Worm (Caenorhabditis elegans) whole organism, L1 larva: Measurements from ENCODE around the gene ZC250.2.

Experiments
- C04F5.9 ChIP-seq: sonication (generic microtip); optimal IDR thresholded peaks from 2 replicates; lab custom pipeline; 2016; ENCODE audit warnings: missing genetic modification characterization, missing compliant biosample characterization
- C16A3.4 ChIP-seq: fragments of 150-350 bp; optimal IDR thresholded peaks from 2 replicates; lab custom pipeline; 2014; ENCODE audit warnings: missing biosample characterization, missing genetic modification characterization
- F16B12.6 ChIP-seq: fragments of 150-350 bp; optimal IDR thresholded peaks from 2 replicates; lab custom pipeline; 2014; ENCODE audit warnings: missing biosample characterization, missing genetic modification characterization
- alr-1 ChIP-seq: fragments of 200-800 bp; sonication (Bioruptor generic); optimal IDR thresholded peaks from 2 replicates; lab custom pipeline; 2018; ENCODE audit warnings: borderline replicate concordance, mild to moderate bottlenecking, missing genetic modification characterization, missing compliant biosample characterization
- aly-2 ChIP-seq: fragments of 150-350 bp; optimal IDR thresholded peaks from 2 replicates; lab custom pipeline; 2014; ENCODE audit warnings: missing biosample characterization, missing genetic modification characterization
- ama-1 ChIP-seq: fragments of 150-350 bp; optimal IDR thresholded peaks from 2 replicates; lab custom pipeline; 2014
- blmp-1 ChIP-seq: fragments of 150-350 bp; optimal IDR thresholded peaks from 2 replicates; lab custom pipeline; 2014; ENCODE audit warnings: missing biosample characterization, missing genetic modification characterization
- ceh-63 ChIP-seq: fragments of 200-800 bp; sonication (Bioruptor generic); optimal IDR thresholded peaks from 2 replicates; lab custom pipeline; 2018; ENCODE audit warnings: mild to moderate bottlenecking, missing genetic modification characterization, missing compliant biosample characterization
- ceh-8 ChIP-seq: fragments of 200-800 bp; sonication (Bioruptor generic); optimal IDR thresholded peaks from 2 replicates; lab custom pipeline; 2018; ENCODE audit warnings: mild to moderate bottlenecking, missing genetic modification characterization, moderate library complexity, missing compliant biosample characterization
- ceh-82 ChIP-seq, 3 experiments: fragments of 150-350 bp in 1 of 3; sonication (generic microtip) in 2 of 3; optimal IDR thresholded peaks; 2 replicates each; lab custom pipeline; 2014 to 2017; ENCODE audit warnings: missing biosample characterization in 3 of 3, missing genetic modification characterization in 3 of 3
- ceh-88 ChIP-seq: fragments of 200-800 bp; sonication (Bioruptor generic); IDR thresholded peaks from 2 replicates; pipeline ENCODE4 v1.3.6; 2022; ENCODE audit warnings: missing genetic modification characterization, missing compliant biosample characterization
- ceh-90 ChIP-seq: sonication (generic microtip); optimal IDR thresholded peaks from 2 replicates; lab custom pipeline; 2016; ENCODE audit warnings: missing genetic modification characterization, missing compliant biosample characterization
- ces-1 ChIP-seq: fragments of 150-350 bp; optimal IDR thresholded peaks from 2 replicates; lab custom pipeline; 2014; ENCODE audit warnings: missing biosample characterization, missing genetic modification reagents, missing genetic modification characterization
- dpl-1 ChIP-seq, 3 experiments: fragments of 150-350 bp in 2 of 3; sonication (generic microtip) in 1 of 3; optimal IDR thresholded peaks; 2 replicates each; lab custom pipeline; 2014 to 2017; ENCODE audit warnings: missing biosample characterization in 3 of 3, missing genetic modification characterization in 3 of 3, missing genetic modification reagents in 3 of 3
- ets-5 ChIP-seq: fragments of 200-800 bp; sonication (Bioruptor generic); IDR thresholded peaks from 2 replicates; pipeline ENCODE4 v1.3.6; 2022; ENCODE audit warnings: missing genetic modification characterization, missing compliant biosample characterization
- fkh-4 ChIP-seq: sonication (generic microtip); optimal IDR thresholded peaks from 2 replicates; lab custom pipeline; 2016; ENCODE audit warnings: missing compliant biosample characterization, missing genetic modification characterization, borderline replicate concordance
- hlh-4 ChIP-seq: sonication (generic microtip); optimal IDR thresholded peaks from 2 replicates; lab custom pipeline; 2016; ENCODE audit warnings: mild to moderate bottlenecking, missing genetic modification characterization, missing compliant biosample characterization
- hpl-2 ChIP-seq: fragments of 150-350 bp; optimal IDR thresholded peaks from 2 replicates; lab custom pipeline; 2014; ENCODE audit warnings: missing biosample characterization, missing genetic modification reagents, missing genetic modification characterization
- jun-1 ChIP-seq: fragments of 150-350 bp; optimal IDR thresholded peaks from 2 replicates; lab custom pipeline; 2014; ENCODE audit warnings: missing biosample characterization, missing genetic modification reagents, missing genetic modification characterization
- lin-13 ChIP-seq: fragments of 150-350 bp; optimal IDR thresholded peaks from 2 replicates; lab custom pipeline; 2014; ENCODE audit warnings: missing biosample characterization, missing genetic modification reagents, missing genetic modification characterization
- lin-35 ChIP-seq, 2 experiments: fragments of 150-350 bp; optimal IDR thresholded peaks; 2 replicates each; lab custom pipeline; 2014; ENCODE audit warnings: missing biosample characterization in 2 of 2, missing genetic modification characterization in 2 of 2, missing genetic modification reagents in 2 of 2
- lir-3 ChIP-seq: sonication (generic microtip); optimal IDR thresholded peaks from 2 replicates; lab custom pipeline; 2016; ENCODE audit warnings: mild to moderate bottlenecking, missing genetic modification characterization, moderate library complexity, missing compliant biosample characterization; ENCODE audit not compliant: poor library complexity
- lsy-2 ChIP-seq, 2 experiments: fragments of 150-350 bp; optimal IDR thresholded peaks; 2 replicates each; lab custom pipeline; 2014; ENCODE audit warnings: missing biosample characterization in 2 of 2, missing genetic modification characterization in 2 of 2
- mdl-1 ChIP-seq, 2 experiments: fragments of 150-350 bp; optimal IDR thresholded peaks; 2 replicates each; lab custom pipeline; 2014 to 2017; ENCODE audit warnings: missing biosample characterization in 2 of 2, missing genetic modification characterization in 2 of 2, inconsistent platforms in 1 of 2
- mef-2 ChIP-seq: fragments of 150-350 bp; optimal IDR thresholded peaks from 2 replicates; lab custom pipeline; 2014; ENCODE audit warnings: missing biosample characterization, missing genetic modification characterization
- mep-1 ChIP-seq: fragments of 150-350 bp; optimal IDR thresholded peaks from 2 replicates; lab custom pipeline; 2014; ENCODE audit warnings: missing biosample characterization, missing genetic modification characterization
- nhr-19 ChIP-seq: fragments of 200-800 bp; sonication (Bioruptor generic); conservative IDR thresholded peaks from 2 replicates; pipeline ENCODE4 v1.3.6; 2022; ENCODE audit warnings: missing genetic modification characterization, missing compliant biosample characterization
- nhr-28 ChIP-seq: fragments of 150-350 bp; optimal IDR thresholded peaks from 2 replicates; lab custom pipeline; 2014; ENCODE audit warnings: missing biosample characterization, missing genetic modification characterization
- nhr-71 ChIP-seq: sonication (generic microtip); optimal IDR thresholded peaks from 2 replicates; lab custom pipeline; 2016; ENCODE audit warnings: mild to moderate bottlenecking, missing genetic modification characterization, moderate library complexity, missing compliant biosample characterization
- nhr-76 ChIP-seq: sonication (generic microtip); optimal IDR thresholded peaks from 2 replicates; lab custom pipeline; 2017; ENCODE audit warnings: missing biosample characterization, missing genetic modification characterization
- nhr-77 ChIP-seq: fragments of 150-350 bp; optimal IDR thresholded peaks from 2 replicates; lab custom pipeline; 2014; ENCODE audit warnings: missing biosample characterization, missing genetic modification characterization
- nhr-85 ChIP-seq: sonication (generic microtip); peaks from one replicate; lab custom pipeline; 2016; ENCODE audit warnings: missing genetic modification characterization, inconsistent platforms, missing compliant biosample characterization
- nhr-90 ChIP-seq: sonication (generic microtip); optimal IDR thresholded peaks from 2 replicates; lab custom pipeline; 2016; ENCODE audit warnings: mild to moderate bottlenecking, missing genetic modification characterization, missing compliant biosample characterization; ENCODE audit not compliant: poor library complexity
- pag-3 ChIP-seq: sonication (generic microtip); optimal IDR thresholded peaks from 2 replicates; lab custom pipeline; 2017; ENCODE audit warnings: missing genetic modification characterization, mild to moderate bottlenecking, missing compliant biosample characterization, antibody characterized with exemption, borderline replicate concordance; ENCODE audit not compliant: insufficient read depth
- pqm-1 ChIP-seq: sonication (generic microtip); optimal IDR thresholded peaks from 3 replicates; lab custom pipeline; 2017; ENCODE audit warnings: missing biosample characterization, missing genetic modification characterization
- skn-1 ChIP-seq: fragments of 150-350 bp; optimal IDR thresholded peaks from 2 replicates; lab custom pipeline; 2014; ENCODE audit warnings: missing biosample characterization, missing genetic modification characterization
- sox-4 ChIP-seq: sonication (generic microtip); optimal IDR thresholded peaks from 2 replicates; lab custom pipeline; 2016; ENCODE audit warnings: missing genetic modification characterization, missing compliant biosample characterization
- sptf-1 ChIP-seq: fragments of 150-350 bp; optimal IDR thresholded peaks from 2 replicates; lab custom pipeline; 2014; ENCODE audit warnings: missing biosample characterization, missing genetic modification characterization
- sup-37 ChIP-seq: fragments of 200-800 bp; sonication (Bioruptor generic); optimal IDR thresholded peaks from 2 replicates; lab custom pipeline; 2018; ENCODE audit warnings: mild to moderate bottlenecking, missing genetic modification characterization, missing compliant biosample characterization
- swsn-7 ChIP-seq: sonication (generic microtip); optimal IDR thresholded peaks from 2 replicates; lab custom pipeline; 2016; ENCODE audit warnings: missing genetic modification characterization, missing compliant biosample characterization
- tlp-1 ChIP-seq: fragments of 150-350 bp; optimal IDR thresholded peaks from 2 replicates; lab custom pipeline; 2014; ENCODE audit warnings: missing biosample characterization, missing genetic modification characterization
- unc-30 ChIP-seq: sonication (generic microtip); optimal IDR thresholded peaks from 2 replicates; lab custom pipeline; 2017; ENCODE audit warnings: missing biosample characterization, missing genetic modification characterization
- unc-62 ChIP-seq: fragments of 150-350 bp; optimal IDR thresholded peaks from 2 replicates; lab custom pipeline; 2014; ENCODE audit warnings: missing biosample characterization, missing genetic modification reagents, missing genetic modification characterization
- vab-15 ChIP-seq: sonication (generic microtip); optimal IDR thresholded peaks from 2 replicates; lab custom pipeline; 2017; ENCODE audit warnings: missing genotype, mild to moderate bottlenecking, missing genetic modification characterization, missing compliant biosample characterization
- zag-1 ChIP-seq: fragments of 150-350 bp; optimal IDR thresholded peaks from 2 replicates; lab custom pipeline; 2014; ENCODE audit warnings: missing biosample characterization, missing genetic modification characterization
- zip-4 ChIP-seq: fragments of 200-800 bp; sonication (Bioruptor generic); optimal IDR thresholded peaks from 2 replicates; lab custom pipeline; 2018; ENCODE audit warnings: mild to moderate bottlenecking, missing genetic modification characterization, moderate library complexity, missing compliant biosample characterization
- ztf-11 ChIP-seq, 2 experiments: sonication (generic microtip); optimal IDR thresholded peaks; 2 replicates each; lab custom pipeline; 2016 to 2017; ENCODE audit warnings: missing genetic modification characterization in 2 of 2, missing biosample characterization in 1 of 2, missing compliant biosample characterization in 1 of 2

ZC250.2 gene

DNA sequence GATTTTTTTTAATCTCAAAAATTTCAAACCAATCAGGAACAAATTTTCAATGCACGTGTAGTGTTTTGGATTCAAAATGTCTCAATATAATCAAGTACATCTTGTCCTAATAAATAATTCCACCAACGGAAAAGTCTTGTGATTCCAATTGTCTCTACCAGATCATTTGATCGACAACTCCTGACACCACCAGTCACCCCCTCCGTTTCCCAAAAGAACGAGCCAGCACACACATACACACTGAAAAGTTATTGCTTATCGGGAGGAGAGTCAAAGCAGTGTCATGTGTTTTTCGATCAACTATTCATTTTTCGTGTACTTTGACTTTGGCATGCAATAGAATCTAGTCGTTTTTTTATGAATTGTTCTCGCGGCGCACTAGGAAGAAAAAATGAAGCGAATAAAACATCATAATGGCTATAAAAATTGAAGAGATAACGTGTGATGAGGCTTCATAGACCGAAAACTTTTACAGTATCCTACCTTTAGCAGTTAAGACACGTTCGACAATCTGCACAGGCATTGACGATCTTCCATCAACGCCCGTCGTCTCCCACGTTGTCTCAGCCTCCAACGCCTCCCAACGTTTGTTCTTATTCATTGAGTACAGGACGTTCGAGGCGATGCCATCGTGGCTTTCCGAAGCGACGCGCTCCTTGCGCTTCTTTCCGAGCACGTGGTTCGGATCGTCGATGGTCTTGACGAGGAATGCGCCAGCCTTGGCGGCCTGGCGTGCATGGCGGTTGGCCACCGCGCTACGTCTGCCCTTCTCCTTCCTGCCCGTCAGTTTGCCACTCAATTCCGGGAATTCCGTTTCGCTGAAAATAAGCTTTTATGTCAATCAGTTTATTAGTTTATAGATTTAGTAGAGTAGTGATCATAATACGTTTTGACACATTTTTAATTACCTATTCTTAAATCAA is 51.5 kb downstream of the ZC250.2 start (continued):
- no peak for TF ChIP-seq pag-3 (tag; lab: Kevin White, UChicago)
- peak in 1 of 2 experiments; percentile 88 for TF ChIP-seq mdl-1 (tag; optimal IDR thresholded peaks at IDR 0.05; lab: Kevin White, UChicago)
- TF ChIP-seq dpl-1 (GFP tag; optimal IDR thresholded peaks at IDR 0.05; lab: Kevin White, UChicago), result peak in 2 of 3 experiments; percentile 33 to 41
- TF ChIP-seq aly-2 (tag; lab: Kevin White, UChicago), result no peak
- peak; percentile 53 for TF ChIP-seq sox-4 (tag; lab: Kevin White, UChicago)
- no peak for TF ChIP-seq nhr-76 (tag; lab: Kevin White, UChicago)
- TF ChIP-seq lin-35 (GFP tag; optimal IDR thresholded peaks at IDR 0.05; lab: Kevin White, UChicago), result peak; percentile 33 to 58
- TF ChIP-seq jun-1 (tag; lab: Kevin White, UChicago), result peak; percentile 57
- no peak for TF ChIP-seq unc-62 (GFP tag; lab: Kevin White, UChicago)
- peak in 1 of 2 experiments; percentile 36 for TF ChIP-seq ztf-11 (tag; optimal IDR thresholded peaks at IDR 0.05; lab: Kevin White, UChicago)
- no peak for TF ChIP-seq unc-30 (tag; lab: Kevin White, UChicago)
- TF ChIP-seq lin-13 (GFP tag; lab: Kevin White, UChicago), result peak; percentile 42
- TF ChIP-seq lsy-2 (tag; optimal IDR thresholded peaks at IDR 0.05; lab: Kevin White, UChicago), result peak; percentile 63 to 72
- peak; percentile 38 for TF ChIP-seq mep-1
- TF ChIP-seq hlh-4, result no peak
- TF ChIP-seq nhr-28 (tag; lab: Kevin White, UChicago), result no peak
- peak; percentile 14 for TF ChIP-seq nhr-90 (tag; lab: Kevin White, UChicago)
- TF ChIP-seq skn-1 (tag; lab: Kevin White, UChicago), result peak; percentile 48

DNA sequence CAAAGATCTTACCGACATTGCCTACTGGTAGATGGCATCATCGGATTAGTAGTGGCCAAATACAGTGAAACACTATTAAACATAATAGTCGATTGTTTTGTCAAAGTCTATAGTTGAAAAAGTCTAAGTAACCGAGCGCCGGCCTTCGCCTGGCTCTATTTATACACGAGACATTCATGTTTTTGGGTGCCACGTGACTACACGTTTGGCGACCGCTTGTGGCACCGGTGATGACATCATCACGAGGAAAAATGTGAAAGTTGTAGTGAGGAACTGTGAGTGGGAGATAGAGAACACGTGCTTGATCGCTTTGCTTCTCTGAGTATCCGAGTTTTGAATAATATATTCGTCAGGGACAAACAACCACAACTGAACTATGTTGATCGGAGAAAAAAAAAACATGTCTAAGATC is 52.2 kb downstream of the ZC250.2 start:
- TF ChIP-seq zag-1 (tag; lab: Kevin White, UChicago) (no peak), ets-5 (GFP tag; lab: Robert Waterston, UW) (no peak), ceh-82 (tag; optimal IDR thresholded peaks at IDR 0.05; lab: Kevin White, UChicago) (no peak), C16A3.4 (tag; lab: Kevin White, UChicago) (peak; percentile 64), blmp-1 (peak; percentile 92), F16B12.6 (tag; lab: Kevin White, UChicago) (no peak), ceh-8 (GFP tag; lab: Kevin White, UChicago) (peak; percentile 59), swsn-7 (tag; lab: Kevin White, UChicago) (peak; percentile 58), vab-15 (tag; lab: Kevin White, UChicago) (no peak), nhr-90 (tag; lab: Kevin White, UChicago) (peak; percentile 82), nhr-85 (tag; lab: Kevin White, UChicago) (peak; percentile 99), sptf-1 (tag; lab: Kevin White, UChicago) (no peak), zip-4 (GFP tag; lab: Kevin White, UChicago) (peak; percentile 5), nhr-28 (tag; lab: Kevin White, UChicago) (no peak), ceh-63 (GFP tag; lab: Kevin White, UChicago) (no peak), C04F5.9 (tag; lab: Kevin White, UChicago) (peak; percentile 66), hpl-2 (GFP tag; lab: Kevin White, UChicago) (peak; percentile 55), ama-1 (peak; percentile 66), ceh-88 (GFP tag; lab: Robert Waterston, UW) (no peak; the same call in 1 of the 2 replicates), aly-2 (tag; lab: Kevin White, UChicago) (no peak), ces-1 (GFP tag; lab: Kevin White, UChicago) (no peak), pag-3 (tag; lab: Kevin White, UChicago) (peak; percentile 67), fkh-4 (no peak), nhr-19 (GFP tag; lab: Robert Waterston, UW) (peak; percentile 92), mep-1 (peak; percentile 78), mef-2 (no peak), nhr-77 (tag; lab: Kevin White, UChicago) (no peak), lin-35 (GFP tag; optimal IDR thresholded peaks at IDR 0.05; lab: Kevin White, UChicago) (peak; percentile 52 to 89), lir-3 (tag; lab: Kevin White, UChicago) (peak; percentile 86), sup-37 (no peak), tlp-1 (no peak), pqm-1 (no peak), sox-4 (tag; lab: Kevin White, UChicago) (no peak), alr-1 (tag; lab: Kevin White, UChicago) (no peak), ceh-90 (no peak), ztf-11 (tag; optimal IDR thresholded peaks at IDR 0.05; lab: Kevin White, UChicago) (peak in 1 of 2 experiments; percentile 2), unc-62 (GFP tag; lab: Kevin White, UChicago) (no peak), nhr-71 (tag; lab: Kevin White, UChicago) (peak; percentile 97)
